Fruit fly (Drosophila melanogaster) whole organism, prepupa: ENCODE results near the gene Kaz1-ORFB.

Experiments used
- Blimp-1 ChIP-seq: fragments of 200-800 bp; sonication (Bioruptor generic); optimal IDR thresholded peaks from 3 replicates; lab custom pipeline; 2017; ENCODE audit warnings: missing biosample characterization, missing genetic modification characterization, mild to moderate bottlenecking, moderate library complexity, missing genetic modification reagents
- CG10631 ChIP-seq: fragments of 200-800 bp; sonication (Bioruptor generic); optimal IDR thresholded peaks from 2 replicates; lab custom pipeline; 2016; ENCODE audit warnings: missing biosample characterization, missing genetic modification characterization
- CG10669 ChIP-seq: fragments of 200-800 bp; sonication (Bioruptor generic); optimal IDR thresholded peaks from 3 replicates; lab custom pipeline; 2018; ENCODE audit warnings: missing biosample characterization, mild to moderate bottlenecking, missing genetic modification characterization, moderate library complexity
- CG11294 ChIP-seq: fragments of 200-800 bp; sonication (Bioruptor generic); IDR thresholded peaks from 2 replicates; pipeline ENCODE4 v1.3.6; 2022; ENCODE audit warnings: missing biosample characterization, missing genetic modification characterization
- CG11902 ChIP-seq: fragments of 200-800 bp; sonication (Bioruptor generic); optimal IDR thresholded peaks from 3 replicates; lab custom pipeline; 2016; ENCODE audit warnings: missing biosample characterization, missing genetic modification characterization
- CG15336 ChIP-seq: fragments of 200-800 bp; sonication (Bioruptor generic); IDR thresholded peaks from 2 replicates; pipeline ENCODE4 v1.3.6; 2022; ENCODE audit warnings: missing biosample characterization, missing genetic modification characterization
- CG1621 ChIP-seq: fragments of 200-800 bp; sonication (Bioruptor generic); optimal IDR thresholded peaks from 3 replicates; lab custom pipeline; 2018; ENCODE audit warnings: missing biosample characterization, mild to moderate bottlenecking, missing genetic modification characterization
- CG3032 ChIP-seq: fragments of 200-800 bp; optimal IDR thresholded peaks from 2 replicates; lab custom pipeline; 2019; ENCODE audit warnings: missing biosample characterization, mild to moderate bottlenecking, missing genetic modification characterization, moderate library complexity
- CG31627 ChIP-seq: fragments of 200-800 bp; sonication (Bioruptor generic); optimal IDR thresholded peaks from 3 replicates; lab custom pipeline; 2016; ENCODE audit warnings: missing biosample characterization, missing genetic modification characterization
- CG32006 ChIP-seq: fragments of 200-800 bp; sonication (Bioruptor generic); optimal IDR thresholded peaks from 3 replicates; lab custom pipeline; 2017; ENCODE audit warnings: missing biosample characterization, mild to moderate bottlenecking, missing genetic modification characterization
- CG34406 ChIP-seq: fragments of 200-800 bp; sonication (Bioruptor generic); optimal IDR thresholded peaks from 3 replicates; lab custom pipeline; 2016; ENCODE audit warnings: missing biosample characterization, missing genetic modification characterization
- CG4318 ChIP-seq: fragments of 200-800 bp; sonication (Bioruptor generic); optimal IDR thresholded peaks from 3 replicates; lab custom pipeline; 2017; ENCODE audit warnings: missing biosample characterization, mild to moderate bottlenecking, missing genetic modification characterization
- CG6163 ChIP-seq: fragments of 200-800 bp; sonication (Bioruptor generic); IDR thresholded peaks from 3 replicates; pipeline ENCODE4 v1.3.6; 2022; ENCODE audit warnings: missing biosample characterization, missing genetic modification characterization
- CG6792 ChIP-seq: fragments of 200-800 bp; sonication (Bioruptor generic); optimal IDR thresholded peaks from 3 replicates; lab custom pipeline; 2016; ENCODE audit warnings: missing biosample characterization, missing genetic modification characterization
- CG6808 ChIP-seq: fragments of 200-800 bp; sonication (Bioruptor generic); optimal IDR thresholded peaks from 3 replicates; lab custom pipeline; 2017; ENCODE audit warnings: missing biosample characterization, missing genetic modification characterization, mild to moderate bottlenecking, moderate library complexity, missing genetic modification reagents
- CG6854 ChIP-seq: fragments of 200-800 bp; sonication (Bioruptor generic); optimal IDR thresholded peaks from 2 replicates; lab custom pipeline; 2017; ENCODE audit warnings: missing biosample characterization, mild to moderate bottlenecking, missing genetic modification characterization
- CG7368 ChIP-seq: fragments of 200-800 bp; sonication (Bioruptor generic); optimal IDR thresholded peaks from 3 replicates; lab custom pipeline; 2016; ENCODE audit warnings: missing biosample characterization, missing genetic modification characterization
- CG8119 ChIP-seq: fragments of 200-800 bp; sonication (Bioruptor generic); IDR thresholded peaks from 3 replicates; pipeline ENCODE4 v1.3.6; 2022; ENCODE audit warnings: missing biosample characterization, missing genetic modification characterization
- CG8632 ChIP-seq: fragments of 200-800 bp; sonication (Bioruptor generic); optimal IDR thresholded peaks from 3 replicates; lab custom pipeline; 2016; ENCODE audit warnings: missing biosample characterization, missing genetic modification characterization
- CG9139 ChIP-seq: fragments of 200-800 bp; sonication (Bioruptor generic); optimal IDR thresholded peaks from 3 replicates; lab custom pipeline; 2017; ENCODE audit warnings: missing biosample characterization, mild to moderate bottlenecking, missing genetic modification characterization
- Eip75B ChIP-seq: fragments of 200-800 bp; sonication (Bioruptor generic); optimal IDR thresholded peaks from 3 replicates; lab custom pipeline; 2016; ENCODE audit warnings: missing biosample characterization, missing genetic modification characterization
- Eip78C ChIP-seq: fragments of 200-800 bp; sonication (Bioruptor generic); peaks from one replicate; lab custom pipeline; 2016; ENCODE audit warnings: missing biosample characterization, missing genetic modification characterization
- Eip93F ChIP-seq: fragments of 200-800 bp; sonication (Bioruptor generic); optimal IDR thresholded peaks from 2 replicates; lab custom pipeline; 2016; ENCODE audit warnings: missing biosample characterization, mild to moderate bottlenecking, missing genetic modification characterization
- Ets21C ChIP-seq: fragments of 200-800 bp; sonication (Bioruptor generic); optimal IDR thresholded peaks from 3 replicates; lab custom pipeline; 2016; ENCODE audit warnings: missing biosample characterization, missing genetic modification characterization
- Ets96B ChIP-seq: fragments of 200-800 bp; optimal IDR thresholded peaks from 2 replicates; lab custom pipeline; 2019; ENCODE audit warnings: missing biosample characterization, mild to moderate bottlenecking, missing genetic modification characterization, moderate library complexity
- Gug ChIP-seq: fragments of 200-800 bp; sonication (Bioruptor generic); IDR thresholded peaks from 2 replicates; pipeline ENCODE4 v1.3.6; 2022; ENCODE audit warnings: missing biosample characterization, missing genetic modification characterization
- Hr38 ChIP-seq: sonication (Bioruptor generic); optimal IDR thresholded peaks from 2 replicates; lab custom pipeline; 2016; ENCODE audit warnings: missing biosample characterization, missing genetic modification characterization
- Hr39 ChIP-seq: fragments of 200-800 bp; sonication (Bioruptor generic); optimal IDR thresholded peaks from 2 replicates; lab custom pipeline; 2016; ENCODE audit warnings: missing biosample characterization, missing genetic modification characterization
- Hr4 ChIP-seq: fragments of 200-800 bp; sonication (Bioruptor generic); optimal IDR thresholded peaks from 3 replicates; lab custom pipeline; 2016; ENCODE audit warnings: missing biosample characterization, missing genetic modification characterization
- Lpt ChIP-seq: fragments of 200-800 bp; sonication (Bioruptor generic); optimal IDR thresholded peaks from 3 replicates; lab custom pipeline; 2016; ENCODE audit warnings: missing biosample characterization, missing genetic modification characterization
- Met ChIP-seq: fragments of 200-800 bp; sonication (Bioruptor generic); optimal IDR thresholded peaks from 3 replicates; lab custom pipeline; 2016; ENCODE audit warnings: missing biosample characterization, missing genetic modification characterization
- OdsH ChIP-seq: fragments of 200-800 bp; sonication (Bioruptor generic); optimal IDR thresholded peaks from 3 replicates; lab custom pipeline; 2016; ENCODE audit warnings: missing biosample characterization, missing genetic modification characterization
- Smox ChIP-seq: fragments of 200-800 bp; sonication (Bioruptor generic); optimal IDR thresholded peaks from 3 replicates; lab custom pipeline; 2016; ENCODE audit warnings: missing biosample characterization, missing genetic modification characterization
- Sox102F ChIP-seq: fragments of 200-800 bp; sonication (Bioruptor generic); optimal IDR thresholded peaks from 2 replicates; lab custom pipeline; 2016; ENCODE audit warnings: missing biosample characterization, mild to moderate bottlenecking, missing genetic modification characterization
- Sox14 ChIP-seq: fragments of 200-800 bp; sonication (Bioruptor generic); optimal IDR thresholded peaks from 3 replicates; lab custom pipeline; 2016; ENCODE audit warnings: missing biosample characterization, missing genetic modification characterization
- Sox15 ChIP-seq: fragments of 200-800 bp; sonication (Bioruptor generic); optimal IDR thresholded peaks from 3 replicates; lab custom pipeline; 2016; ENCODE audit warnings: missing biosample characterization, missing genetic modification characterization
- achi ChIP-seq: fragments of 200-800 bp; sonication (Bioruptor generic); optimal IDR thresholded peaks from 3 replicates; lab custom pipeline; 2016; ENCODE audit warnings: missing biosample characterization, missing genetic modification characterization
- acj6 ChIP-seq: fragments of 200-800 bp; sonication (Bioruptor generic); optimal IDR thresholded peaks from 3 replicates; lab custom pipeline; 2016; ENCODE audit warnings: missing biosample characterization, missing genetic modification characterization
- cyc ChIP-seq: fragments of 200-800 bp; sonication (Bioruptor generic); optimal IDR thresholded peaks from 3 replicates; lab custom pipeline; 2016; ENCODE audit warnings: missing biosample characterization, missing genetic modification characterization
- eg ChIP-seq: fragments of 200-800 bp; sonication (Bioruptor generic); IDR thresholded peaks from 3 replicates; pipeline ENCODE4 v1.3.6; 2022; ENCODE audit warnings: missing biosample characterization, missing genetic modification characterization
- esn ChIP-seq: fragments of 200-800 bp; sonication (Bioruptor generic); optimal IDR thresholded peaks from 2 replicates; lab custom pipeline; 2016; ENCODE audit warnings: missing biosample characterization, mild to moderate bottlenecking, missing genetic modification characterization, moderate library complexity
- fd59A ChIP-seq: fragments of 200-800 bp; sonication (Bioruptor generic); optimal IDR thresholded peaks from 2 replicates; lab custom pipeline; 2017; ENCODE audit warnings: missing biosample characterization, mild to moderate bottlenecking, missing genetic modification characterization, missing genetic modification reagents
- fd85E ChIP-seq: fragments of 200-800 bp; sonication (Bioruptor generic); optimal IDR thresholded peaks from 3 replicates; lab custom pipeline; 2016; ENCODE audit warnings: missing biosample characterization, missing genetic modification characterization
- fkh ChIP-seq: fragments of 200-800 bp; sonication (Bioruptor generic); optimal IDR thresholded peaks from 3 replicates; lab custom pipeline; 2017; ENCODE audit warnings: missing biosample characterization, mild to moderate bottlenecking, missing genetic modification characterization, moderate library complexity
- lz ChIP-seq: fragments of 200-800 bp; sonication (Bioruptor generic); optimal IDR thresholded peaks from 3 replicates; lab custom pipeline; 2016; ENCODE audit warnings: missing biosample characterization, missing genetic modification characterization
- net ChIP-seq: fragments of 200-800 bp; sonication (Bioruptor generic); optimal IDR thresholded peaks from 3 replicates; lab custom pipeline; 2016; ENCODE audit warnings: missing biosample characterization, missing genetic modification characterization
- pdm3 ChIP-seq: fragments of 200-800 bp; sonication (Bioruptor generic); optimal IDR thresholded peaks from 3 replicates; lab custom pipeline; 2016; ENCODE audit warnings: missing biosample characterization, missing genetic modification characterization
- salr ChIP-seq, 2 experiments: fragments of 200-800 bp; sonication (Bioruptor generic); optimal IDR thresholded peaks; 3 replicates each; lab custom pipeline; 2016 to 2018; ENCODE audit warnings: missing biosample characterization in 2 of 2, missing genetic modification characterization in 2 of 2, mild to moderate bottlenecking in 1 of 2
- spab ChIP-seq: fragments of 200-800 bp; sonication (Bioruptor generic); optimal IDR thresholded peaks from 2 replicates; lab custom pipeline; 2017; ENCODE audit warnings: missing biosample characterization, mild to moderate bottlenecking, missing genetic modification characterization, missing genetic modification reagents
- ss ChIP-seq, 2 experiments: fragments of 200-800 bp; sonication (Bioruptor generic); optimal IDR thresholded peaks; 2 replicates in 1 of 2; 3 replicates in 1 of 2; lab custom pipeline; 2017 to 2018; ENCODE audit warnings: mild to moderate bottlenecking in 2 of 2, missing biosample characterization in 2 of 2, missing genetic modification characterization in 2 of 2, moderate library complexity in 1 of 2
- svp ChIP-seq: fragments of 200-800 bp; sonication (Bioruptor generic); peaks from one replicate; lab custom pipeline; 2016; ENCODE audit warnings: missing biosample characterization, missing genetic modification characterization
- vri ChIP-seq: fragments of 200-800 bp; sonication (Bioruptor generic); optimal IDR thresholded peaks from 3 replicates; lab custom pipeline; 2016; ENCODE audit warnings: missing biosample characterization, mild to moderate bottlenecking, missing genetic modification characterization

Gene Kaz1-ORFB

dm6 chr3L:264378-265151 is 48.1 kb downstream of the Kaz1-ORFB start, which contains the start of the genes Tudor-SN and mRpL17:
Gene Tudor-SN (minus strand): TSS chr3L:264380.
Gene mRpL17 (plus strand): TSS chr3L:264779.
- TF ChIP-seq CG8632 (GFP tag; lab: Kevin White, UChicago) (peak; percentile 12), CG11902 (GFP tag; lab: Kevin White, UChicago) (peak; percentile 8), Lpt (GFP tag; lab: Kevin White, UChicago) (peak; percentile 12), Smox (GFP tag; lab: Kevin White, UChicago) (no peak), Hr38 (no peak), CG34406 (GFP tag; lab: Kevin White, UChicago) (no peak), fkh (GFP tag; lab: Kevin White, UChicago) (peak; percentile 71), CG8119 (GFP tag; lab: Robert Waterston, UW) (no peak), acj6 (GFP tag; lab: Kevin White, UChicago) (peak; percentile 36), Sox102F (GFP tag; lab: Kevin White, UChicago) (peak; percentile 19), Blimp-1 (GFP tag; lab: Kevin White, UChicago) (no peak), cyc (GFP tag; lab: Kevin White, UChicago) (peak; percentile 16), CG32006 (GFP tag; lab: Kevin White, UChicago) (no peak), CG7368 (no peak), eg (GFP tag; lab: Robert Waterston, UW) (no peak), Sox14 (GFP tag; lab: Kevin White, UChicago) (peak; percentile 16), fd59A (GFP tag; lab: Kevin White, UChicago) (no peak), svp (GFP tag; lab: Kevin White, UChicago) (peak; percentile 80), CG10631 (GFP tag; lab: Kevin White, UChicago) (peak; percentile 60), CG6854 (no peak), CG15336 (GFP tag; lab: Robert Waterston, UW) (no peak), CG3032 (tag; lab: Kevin White, UChicago) (peak; percentile 26), Eip78C (peak; percentile 64), spab (GFP tag; lab: Kevin White, UChicago) (no peak), Met (GFP tag; lab: Kevin White, UChicago) (no peak), Gug (no peak), CG6808 (peak; percentile 9), vri (peak; percentile 61), lz (GFP tag; lab: Kevin White, UChicago) (peak; percentile 50), achi (GFP tag; lab: Kevin White, UChicago) (peak; percentile 69), CG9139 (GFP tag; lab: Kevin White, UChicago) (no peak), CG11294 (no peak), Ets96B (tag; lab: Kevin White, UChicago) (no peak), CG4318 (no peak), ss (GFP tag; optimal IDR thresholded peaks at IDR 0.05; lab: Kevin White, UChicago) (no peak), CG6163 (GFP tag; lab: Robert Waterston, UW) (no peak), Eip93F (GFP tag; lab: Kevin White, UChicago) (no peak), CG6792 (no peak), CG10669 (GFP tag; lab: Kevin White, UChicago) (no peak), pdm3 (GFP tag; lab: Kevin White, UChicago) (no peak), CG1621 (tag; lab: Kevin White, UChicago) (no peak), salr (GFP tag; optimal IDR thresholded peaks at IDR 0.05; lab: Kevin White, UChicago) (peak in 1 of 2 experiments; percentile 42), net (GFP tag; lab: Kevin White, UChicago) (no peak), CG31627 (GFP tag; lab: Kevin White, UChicago) (peak; percentile 29), Eip75B (GFP tag; lab: Kevin White, UChicago) (peak; percentile 27), Hr4 (GFP tag; lab: Kevin White, UChicago) (no peak), esn (GFP tag; lab: Kevin White, UChicago) (peak; percentile 51), Ets21C (GFP tag; lab: Kevin White, UChicago) (peak; percentile 24), OdsH (peak; percentile 55), Sox15 (GFP tag; lab: Kevin White, UChicago) (no peak), fd85E (GFP tag; lab: Kevin White, UChicago) (no peak), Hr39 (GFP tag; lab: Kevin White, UChicago) (peak; percentile 43)
